Fruit fly (Drosophila melanogaster) whole organism, embryonic: ENCODE measurements around the gene Dhdds.

Experiments
- B-H2 ChIP-seq: fragments of 200-800 bp; sonication (Bioruptor generic); optimal IDR thresholded peaks from 2 replicates; lab custom pipeline; 2018; ENCODE audit warnings: missing biosample characterization, mild to moderate bottlenecking, missing genetic modification characterization
- CG10209 ChIP-seq: fragments of 200-800 bp; sonication (Bioruptor generic); optimal IDR thresholded peaks from 3 replicates; lab custom pipeline; 2017; ENCODE audit warnings: missing biosample characterization, mild to moderate bottlenecking, missing genetic modification characterization, missing genetic modification reagents
- CG10979 ChIP-seq: fragments of 200-800 bp; sonication (Bioruptor generic); optimal IDR thresholded peaks from 2 replicates; lab custom pipeline; 2018; ENCODE audit warnings: missing biosample characterization, mild to moderate bottlenecking, missing genetic modification characterization, moderate library complexity
- CG11085 ChIP-seq: fragments of 200-800 bp; sonication (Bioruptor generic); IDR thresholded peaks from 2 replicates; pipeline ENCODE4 v1.3.6; 2022; ENCODE audit warnings: missing biosample characterization, missing genetic modification characterization
- CG11560 ChIP-seq: fragments of 200-800 bp; sonication (Bioruptor generic); IDR thresholded peaks from 3 replicates; pipeline ENCODE4 v1.3.6; 2022; ENCODE audit warnings: missing biosample characterization, missing genetic modification characterization
- CG13123 ChIP-seq: fragments of 200-800 bp; sonication (Bioruptor generic); optimal IDR thresholded peaks from 2 replicates; lab custom pipeline; 2016; ENCODE audit warnings: missing biosample characterization, missing genetic modification characterization
- CG13894 ChIP-seq: fragments of 200-800 bp; sonication (Bioruptor generic); optimal IDR thresholded peaks from 3 replicates; lab custom pipeline; 2018; ENCODE audit warnings: missing biosample characterization, mild to moderate bottlenecking, missing genetic modification characterization, moderate library complexity
- CG15601 ChIP-seq: fragments of 200-800 bp; sonication (Bioruptor generic); optimal IDR thresholded peaks from 3 replicates; lab custom pipeline; 2019; ENCODE audit warnings: missing biosample characterization, mild to moderate bottlenecking, missing genetic modification characterization, moderate library complexity
- CG1602 ChIP-seq: fragments of 200-800 bp; sonication (Bioruptor generic); optimal IDR thresholded peaks from 3 replicates; lab custom pipeline; 2016; ENCODE audit warnings: missing biosample characterization, missing genetic modification characterization
- CG16779 ChIP-seq: fragments of 200-800 bp; sonication (Bioruptor generic); IDR thresholded peaks from 2 replicates; pipeline ENCODE4 v1.3.6; 2022; ENCODE audit warnings: missing biosample characterization, missing genetic modification characterization
- CG16813 ChIP-seq: fragments of 200-800 bp; sonication (Bioruptor generic); IDR thresholded peaks from 3 replicates; pipeline ENCODE4 v1.3.6; 2022; ENCODE audit warnings: missing biosample characterization, missing genetic modification characterization; ENCODE audit not compliant: partially characterized antibody
- CG18262 ChIP-seq: fragments of 200-800 bp; optimal IDR thresholded peaks from 3 replicates; lab custom pipeline; 2019; ENCODE audit warnings: missing biosample characterization, mild to moderate bottlenecking, missing genetic modification characterization, moderate library complexity
- CG2875 ChIP-seq: fragments of 200-800 bp; sonication (Bioruptor generic); optimal IDR thresholded peaks from 2 replicates; lab custom pipeline; 2017; ENCODE audit warnings: missing biosample characterization, mild to moderate bottlenecking, missing genetic modification characterization, missing genetic modification reagents
- CG30020 ChIP-seq: fragments of 200-800 bp; optimal IDR thresholded peaks from 2 replicates; lab custom pipeline; 2019; ENCODE audit warnings: missing biosample characterization, mild to moderate bottlenecking, missing genetic modification characterization, moderate library complexity
- CG31224 ChIP-seq: fragments of 200-800 bp; sonication (Bioruptor generic); IDR thresholded peaks from 2 replicates; pipeline ENCODE4 v1.3.6; 2022; ENCODE audit warnings: missing biosample characterization, missing genetic modification characterization
- CG32772 ChIP-seq: fragments of 200-800 bp; sonication (Bioruptor generic); IDR thresholded peaks from 2 replicates; pipeline ENCODE4 v1.3.6; 2022; ENCODE audit warnings: missing biosample characterization, missing genetic modification characterization
- CG34224 ChIP-seq: fragments of 200-800 bp; sonication (Bioruptor generic); IDR thresholded peaks from 3 replicates; pipeline ENCODE4 v1.3.6; 2022; ENCODE audit warnings: missing biosample characterization, missing genetic modification characterization; ENCODE audit not compliant: partially characterized antibody
- CG3995 ChIP-seq: fragments of 200-800 bp; sonication (Bioruptor generic); optimal IDR thresholded peaks from 3 replicates; lab custom pipeline; 2016; ENCODE audit warnings: missing biosample characterization, missing genetic modification characterization
- CG7963 ChIP-seq: fragments of 200-800 bp; sonication (Bioruptor generic); IDR thresholded peaks from 3 replicates; pipeline ENCODE4 v1.3.6; 2022; ENCODE audit warnings: missing biosample characterization, missing genetic modification characterization; ENCODE audit not compliant: partially characterized antibody
- CG8290 ChIP-seq, 3 experiments: fragments of 200-800 bp; sonication (Bioruptor generic); optimal IDR thresholded peaks; 2 replicates each; lab custom pipeline; 2016 to 2019; ENCODE audit warnings: missing biosample characterization in 3 of 3, missing genetic modification characterization in 3 of 3, mild to moderate bottlenecking in 2 of 3, moderate library complexity in 1 of 3
- CG8765 ChIP-seq: fragments of 200-800 bp; sonication (Bioruptor generic); IDR thresholded peaks from 2 replicates; pipeline ENCODE4 v1.3.6; 2022; ENCODE audit warnings: missing biosample characterization, missing genetic modification characterization
- CG9817 ChIP-seq: fragments of 200-800 bp; sonication (Bioruptor generic); optimal IDR thresholded peaks from 2 replicates; lab custom pipeline; 2018; ENCODE audit warnings: missing biosample characterization, mild to moderate bottlenecking, missing genetic modification characterization, moderate library complexity
- CG9932 ChIP-seq: fragments of 200-800 bp; sonication (Bioruptor generic); IDR thresholded peaks from 2 replicates; pipeline ENCODE4 v1.3.6; 2022; ENCODE audit warnings: missing biosample characterization, missing genetic modification characterization
- Dbx ChIP-seq: fragments of 200-800 bp; sonication (Bioruptor generic); IDR thresholded peaks from 3 replicates; pipeline ENCODE4 v1.3.6; 2022; ENCODE audit warnings: missing biosample characterization, missing genetic modification characterization
- E2f1 ChIP-seq: fragments of 200-800 bp; sonication (Bioruptor generic); IDR thresholded peaks from 2 replicates; pipeline ENCODE4 v1.3.6; 2022; ENCODE audit warnings: missing biosample characterization, missing genetic modification characterization
- Ets65A ChIP-seq: fragments of 200-800 bp; sonication (Bioruptor generic); peaks from one replicate; lab custom pipeline; 2016; ENCODE audit warnings: missing biosample characterization, missing genetic modification characterization
- MBD-R2 ChIP-seq: fragments of 200-800 bp; sonication (Bioruptor generic); IDR thresholded peaks from 2 replicates; pipeline ENCODE4 v1.3.6; 2022; ENCODE audit warnings: missing biosample characterization, missing genetic modification characterization
- Opbp ChIP-seq: fragments of 200-800 bp; sonication (Bioruptor generic); IDR thresholded peaks from 3 replicates; pipeline ENCODE4 v1.3.6; 2022; ENCODE audit warnings: missing biosample characterization, missing genetic modification characterization; ENCODE audit not compliant: partially characterized antibody
- Sox100B ChIP-seq: fragments of 200-800 bp; sonication (Bioruptor generic); optimal IDR thresholded peaks from 3 replicates; lab custom pipeline; 2018; ENCODE audit warnings: missing biosample characterization, mild to moderate bottlenecking, missing genetic modification characterization
- Tbp ChIP-seq: fragments of >200 bp; optimal IDR thresholded peaks from 2 replicates; lab custom pipeline; 2018; ENCODE audit warnings: missing biosample characterization, missing genetic modification characterization
- YL-1 ChIP-seq: fragments of 200-800 bp; sonication (Bioruptor generic); optimal IDR thresholded peaks from 3 replicates; lab custom pipeline; 2017; ENCODE audit warnings: missing biosample characterization, mild to moderate bottlenecking, missing genetic modification characterization
- ato ChIP-seq: fragments of 200-800 bp; sonication (Bioruptor generic); IDR thresholded peaks from 2 replicates; pipeline ENCODE4 v1.3.6; 2022; ENCODE audit warnings: missing biosample characterization, missing genetic modification characterization; ENCODE audit not compliant: partially characterized antibody
- cas ChIP-seq: fragments of 200-800 bp; sonication (Bioruptor generic); IDR thresholded peaks from 2 replicates; pipeline ENCODE4 v1.3.6; 2022; ENCODE audit warnings: missing biosample characterization, missing genetic modification characterization
- cato ChIP-seq: fragments of 200-800 bp; sonication (Bioruptor generic); optimal IDR thresholded peaks from 2 replicates; lab custom pipeline; 2016; ENCODE audit warnings: missing biosample characterization, missing genetic modification characterization, borderline replicate concordance
- croc ChIP-seq: fragments of 200-800 bp; sonication (Bioruptor generic); conservative IDR thresholded peaks from 3 replicates; pipeline ENCODE4 v1.3.6; 2022; ENCODE audit warnings: missing biosample characterization, missing genetic modification characterization
- dmrt11E ChIP-seq: fragments of 200-800 bp; sonication (Bioruptor generic); optimal IDR thresholded peaks from 3 replicates; lab custom pipeline; 2018; ENCODE audit warnings: missing biosample characterization, mild to moderate bottlenecking, missing genetic modification characterization, moderate library complexity
- ewg ChIP-seq: fragments of 200-800 bp; sonication (Bioruptor generic); optimal IDR thresholded peaks from 3 replicates; lab custom pipeline; 2017; ENCODE audit warnings: mild to moderate bottlenecking, missing biosample characterization, missing genetic modification reagents, missing genetic modification characterization
- fd3F ChIP-seq: fragments of 200-800 bp; sonication (Bioruptor generic); optimal IDR thresholded peaks from 2 replicates; lab custom pipeline; 2018; ENCODE audit warnings: missing biosample characterization, mild to moderate bottlenecking, missing genetic modification characterization, moderate library complexity
- fd64A ChIP-seq: fragments of 200-800 bp; sonication (Bioruptor generic); optimal IDR thresholded peaks from 3 replicates; lab custom pipeline; 2018; ENCODE audit warnings: missing biosample characterization, mild to moderate bottlenecking, missing genetic modification characterization
- insv ChIP-seq, 2 experiments: fragments of 200-800 bp; sonication (Bioruptor generic); optimal IDR thresholded peaks; 3 replicates each; lab custom pipeline; 2016 to 2018; ENCODE audit warnings: missing biosample characterization in 2 of 2, missing genetic modification characterization in 2 of 2
- klu ChIP-seq: fragments of 200-800 bp; sonication (Bioruptor generic); IDR thresholded peaks from 2 replicates; pipeline ENCODE4 v1.3.6; 2022; ENCODE audit warnings: missing biosample characterization, missing genetic modification characterization
- nerfin-2 ChIP-seq: fragments of 200-800 bp; sonication (Bioruptor generic); IDR thresholded peaks from 2 replicates; pipeline ENCODE4 v1.3.6; 2022; ENCODE audit warnings: missing biosample characterization, missing genetic modification characterization; ENCODE audit not compliant: partially characterized antibody
- nom ChIP-seq: fragments of 200-800 bp; sonication (Bioruptor generic); optimal IDR thresholded peaks from 2 replicates; lab custom pipeline; 2017; ENCODE audit warnings: missing biosample characterization, missing genetic modification characterization, mild to moderate bottlenecking, moderate library complexity, missing genetic modification reagents
- scrt ChIP-seq: fragments of 200-800 bp; sonication (Bioruptor generic); optimal IDR thresholded peaks from 2 replicates; lab custom pipeline; 2018; ENCODE audit warnings: missing biosample characterization, mild to moderate bottlenecking, missing genetic modification characterization, moderate library complexity
- seq ChIP-seq: fragments of 200-800 bp; sonication (Bioruptor generic); IDR thresholded peaks from 2 replicates; pipeline ENCODE4 v1.3.6; 2022; ENCODE audit warnings: missing biosample characterization, missing genetic modification characterization
- sob ChIP-seq: fragments of 200-800 bp; sonication (Bioruptor generic); IDR thresholded peaks from 2 replicates; pipeline ENCODE4 v1.3.6; 2022; ENCODE audit warnings: missing biosample characterization, missing genetic modification characterization
- sqz ChIP-seq: fragments of 200-800 bp; sonication (Bioruptor generic); optimal IDR thresholded peaks from 3 replicates; lab custom pipeline; 2018; ENCODE audit warnings: missing biosample characterization, mild to moderate bottlenecking, missing genetic modification characterization

Dhdds gene

DNA sequence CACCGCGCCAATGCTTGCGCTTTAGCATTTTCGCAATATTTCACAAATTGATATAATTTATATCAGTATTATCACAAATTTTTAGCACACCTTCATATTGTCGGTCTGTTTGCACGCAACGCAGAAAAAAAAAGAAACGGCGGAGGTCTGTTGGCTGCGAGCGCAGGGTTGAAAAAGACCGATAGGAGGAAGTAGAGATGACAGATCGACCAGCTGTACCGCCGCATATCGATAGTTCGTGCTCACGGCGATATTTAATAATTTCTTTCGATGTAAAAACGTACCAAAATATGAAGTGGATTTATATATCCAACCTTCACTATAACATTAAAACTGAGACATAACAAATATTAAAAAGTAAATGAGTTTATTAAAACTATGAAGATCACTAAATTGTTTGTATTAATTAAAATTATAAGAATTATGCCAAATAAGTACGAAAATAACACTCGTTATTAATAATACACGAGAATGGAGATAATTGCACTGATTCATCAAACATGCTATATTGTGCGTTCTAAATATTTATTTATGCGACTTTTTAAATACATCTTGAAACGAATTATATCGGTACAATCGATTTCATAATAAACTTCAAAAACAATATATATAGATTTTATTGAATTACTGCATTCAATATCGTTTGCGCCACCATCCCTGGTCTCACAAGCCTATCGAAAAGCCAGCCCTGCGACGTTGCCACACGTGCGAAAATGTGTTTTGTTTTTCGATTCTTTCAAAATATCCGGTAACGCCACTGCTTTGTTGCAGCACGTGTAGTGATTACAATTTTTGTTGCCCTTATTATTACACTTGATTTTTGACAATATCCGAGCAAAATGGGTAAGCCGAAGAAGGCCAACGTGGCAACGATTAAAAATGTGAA is 31.8 kb downstream of the Dhdds start, which contains the start of the genes RpS6 and bys (continued):
- TF ChIP-seq CG13123 (no peak), croc (GFP tag; lab: Robert Waterston, UW) (no peak), CG34224 (GFP tag; lab: Robert Waterston, UW) (peak; percentile 70), ato (peak; percentile 76), CG11085 (peak; percentile 55), Tbp (no peak), CG10209 (GFP tag; lab: Kevin White, UChicago) (peak; percentile 43), CG11560 (tag; lab: Robert Waterston, UW) (no peak), CG31224 (GFP tag; lab: Robert Waterston, UW) (0 out of 2 replicates have a peak, but pooled peaks have one; percentile 32), CG13894 (tag; lab: Kevin White, UChicago) (peak; percentile 26), Opbp (peak; percentile 92), klu (GFP tag; lab: Robert Waterston, UW) (no peak), fd64A (GFP tag; lab: Kevin White, UChicago) (peak; percentile 19), CG18262 (tag; lab: Kevin White, UChicago) (peak; percentile 30), cato (GFP tag; lab: Kevin White, UChicago) (no peak), CG15601 (tag; lab: Kevin White, UChicago) (peak; percentile 10), seq (GFP tag; lab: Robert Waterston, UW) (no peak), CG3995 (peak; percentile 22), CG8290 (GFP tag; optimal IDR thresholded peaks at IDR 0.05; lab: Kevin White, UChicago) (no peak), CG8290 (tag; optimal IDR thresholded peaks at IDR 0.05; lab: Kevin White, UChicago) (peak in 1 of 2 experiments; percentile 65), fd3F (GFP tag; lab: Kevin White, UChicago) (no peak), CG8765 (0 out of 2 replicates have a peak, but pooled peaks have one; percentile 23), CG9817 (peak; percentile 40), CG16779 (GFP tag; lab: Robert Waterston, UW) (peak; percentile 65), CG7963 (peak; percentile 86), dmrt11E (no peak), Ets65A (GFP tag; lab: Kevin White, UChicago) (peak; percentile 37), cas (GFP tag; lab: Robert Waterston, UW) (no peak), CG16813 (GFP tag; lab: Robert Waterston, UW) (peak; percentile 87), nerfin-2 (peak; percentile 73), sqz (GFP tag; lab: Kevin White, UChicago) (peak; percentile 82), CG2875 (GFP tag; lab: Kevin White, UChicago) (peak; percentile 55), CG32772 (GFP tag; lab: Robert Waterston, UW) (peak; percentile 58), scrt (peak; percentile 61), insv (GFP tag; optimal IDR thresholded peaks at IDR 0.05; lab: Kevin White, UChicago) (no peak), CG1602 (no peak), B-H2 (peak; percentile 40), CG30020 (tag; lab: Kevin White, UChicago) (peak; percentile 30), Dbx (peak; percentile 25; the same call in 1 of the 3 replicates), Sox100B (GFP tag; lab: Kevin White, UChicago) (peak; percentile 61), MBD-R2 (GFP tag; lab: Robert Waterston, UW) (peak; percentile 38), sob (GFP tag; lab: Robert Waterston, UW) (peak; percentile 73), YL-1 (GFP tag; lab: Kevin White, UChicago) (peak; percentile 63), E2f1 (peak; percentile 12; the same call in 1 of the 2 replicates), CG9932 (peak; percentile 74), CG10979 (tag; lab: Kevin White, UChicago) (peak; percentile 2), ewg (no peak), nom (GFP tag; lab: Kevin White, UChicago) (peak; percentile 82)
